Fruit fly (Drosophila melanogaster): ENCODE measurements around the gene Gr22f.

Gr22f gene

dm6 chr2L:1719971-1720370, 36.3 kb downstream of the Gr22f start:
- TF ChIP-seq sug (tag; optimal IDR thresholded peaks at IDR 0.05), result peak; percentile 38
- TF ChIP-seq Pdp1 (GFP tag; optimal IDR thresholded peaks at IDR 0.05), result peak in 1 of 2 experiments; percentile 49
- 0 out of 4 replicates have a peak, but pooled peaks have one; percentile 57 for TF ChIP-seq chinmo (GFP tag; IDR thresholded peaks at IDR 0.05; ENCODE audit: partially characterized antibody)
- TF ChIP-seq Fer1 (GFP tag; optimal IDR thresholded peaks at IDR 0.05), result no peak
- peak; percentile 46 for TF ChIP-seq Med (GFP tag)

dm6 chr2L:1717247-1717646, 39.0 kb downstream of the Gr22f start:
- TF ChIP-seq Dek (tag; optimal IDR thresholded peaks at IDR 0.05) (no peak), ash1 (GFP tag; optimal IDR thresholded peaks at IDR 0.05) (no peak), Dref (GFP tag; IDR thresholded peaks at IDR 0.05) (no peak), Ada2b (GFP tag; IDR thresholded peaks at IDR 0.05) (no peak)

- no peak for TF ChIP-seq fu2 (GFP tag; optimal IDR thresholded peaks at IDR 0.05)
- peak; percentile 2 for TF ChIP-seq mam (GFP tag; optimal IDR thresholded peaks at IDR 0.05)
- no peak for TF ChIP-seq Mrtf (GFP tag; IDR thresholded peaks at IDR 0.05)
- no peak for TF ChIP-seq ems (GFP tag; optimal IDR thresholded peaks at IDR 0.05)
- no peak for TF ChIP-seq luna (GFP tag; optimal IDR thresholded peaks at IDR 0.05)
- no peak for TF ChIP-seq cwo (GFP tag; optimal IDR thresholded peaks at IDR 0.05)
- peak in 1 of 2 experiments; percentile 33 for TF ChIP-seq chif (GFP tag; optimal IDR thresholded peaks at IDR 0.05)
- TF ChIP-seq Fer1 (GFP tag; optimal IDR thresholded peaks at IDR 0.05), result no peak
- no peak for TF ChIP-seq bigmax (GFP tag; optimal IDR thresholded peaks at IDR 0.05)
- peak; percentile 95 for TF ChIP-seq Sry-δ (GFP tag; optimal IDR thresholded peaks at IDR 0.05)
- peak; percentile 13 for TF ChIP-seq CG12391 (tag; optimal IDR thresholded peaks at IDR 0.05)
- 0 out of 4 replicates have a peak, but pooled peaks have one; percentile 42 for TF ChIP-seq chinmo (GFP tag; IDR thresholded peaks at IDR 0.05; ENCODE audit: partially characterized antibody)
- no peak for TF ChIP-seq Neu2 (GFP tag; optimal IDR thresholded peaks at IDR 0.05; ENCODE audit: borderline replicate concordance)
- TF ChIP-seq CG13894 (tag; optimal IDR thresholded peaks at IDR 0.05), result no peak
- no peak for TF ChIP-seq CG18262 (tag; optimal IDR thresholded peaks at IDR 0.05)
- peak; percentile 70 for TF ChIP-seq hbn (GFP tag; IDR thresholded peaks at IDR 0.05; ENCODE audit: partially characterized antibody)
- TF ChIP-seq ssp (GFP tag; IDR thresholded peaks at IDR 0.05), result no peak
- peak; percentile 21 for TF ChIP-seq bcd (GFP tag; optimal IDR thresholded peaks at IDR 0.05)
- TF ChIP-seq ash1 (GFP tag; optimal IDR thresholded peaks at IDR 0.05), result no peak
- no peak for TF ChIP-seq dysf (GFP tag; IDR thresholded peaks at IDR 0.05)
- peak; percentile 13 for TF ChIP-seq HLH54F (GFP tag; optimal IDR thresholded peaks at IDR 0.05)
- TF ChIP-seq scrt (GFP tag; optimal IDR thresholded peaks at IDR 0.05), result peak; percentile 71
- TF ChIP-seq Opbp (GFP tag; IDR thresholded peaks at IDR 0.05; ENCODE audit: partially characterized antibody), result peak; percentile 92
- peak; percentile 59; the same call in 2 of the 3 replicates for TF ChIP-seq CG14860 (GFP tag; IDR thresholded peaks at IDR 0.05; ENCODE audit: partially characterized antibody)
- TF ChIP-seq row (GFP tag; IDR thresholded peaks at IDR 0.05), result peak; percentile 61
- TF ChIP-seq esg (GFP tag; conservative IDR thresholded peaks at IDR 0.05), result no peak
- no peak for TF ChIP-seq CG12071 (GFP tag; optimal IDR thresholded peaks at IDR 0.05)
- TF ChIP-seq D19A (tag; optimal IDR thresholded peaks at IDR 0.05), result no peak
- TF ChIP-seq Dp (GFP tag; optimal IDR thresholded peaks at IDR 0.05), result peak; percentile 37
- no peak for TF ChIP-seq CG6272 (GFP tag; IDR thresholded peaks at IDR 0.05)
- TF ChIP-seq CG13123 (GFP tag; optimal IDR thresholded peaks at IDR 0.05), result no peak
- TF ChIP-seq maf-S (GFP tag; optimal IDR thresholded peaks at IDR 0.05), result no peak
- TF ChIP-seq CG13624 (GFP tag; optimal IDR thresholded peaks at IDR 0.05), result no peak
- TF ChIP-seq CG6175 (GFP tag; IDR thresholded peaks at IDR 0.05), result no peak
- no peak for TF ChIP-seq fru (optimal IDR thresholded peaks at IDR 0.05)
- peak; percentile 55 for TF ChIP-seq CG9797 (GFP tag; optimal IDR thresholded peaks at IDR 0.05)
- TF ChIP-seq Hmr (GFP tag; optimal IDR thresholded peaks at IDR 0.05), result peak; percentile 74
- TF ChIP-seq Xbp1 (GFP tag; optimal IDR thresholded peaks at IDR 0.05), result no peak
- TF ChIP-seq Myb (GFP tag; optimal IDR thresholded peaks at IDR 0.05), result peak; percentile 31
- no peak for TF ChIP-seq fd102C (GFP tag; optimal IDR thresholded peaks at IDR 0.05)
Measured at dm6 chr2L:1715699-1716333, 40.4 kb downstream of the Gr22f start, which contains the start of gene frtz. Gene frtz, minus strand, starts transcription at chr2L:1715851.
